Fruit fly (Drosophila melanogaster): Measurements from ENCODE around the gene Eip74EF.

The Eip74EF gene

DNA sequence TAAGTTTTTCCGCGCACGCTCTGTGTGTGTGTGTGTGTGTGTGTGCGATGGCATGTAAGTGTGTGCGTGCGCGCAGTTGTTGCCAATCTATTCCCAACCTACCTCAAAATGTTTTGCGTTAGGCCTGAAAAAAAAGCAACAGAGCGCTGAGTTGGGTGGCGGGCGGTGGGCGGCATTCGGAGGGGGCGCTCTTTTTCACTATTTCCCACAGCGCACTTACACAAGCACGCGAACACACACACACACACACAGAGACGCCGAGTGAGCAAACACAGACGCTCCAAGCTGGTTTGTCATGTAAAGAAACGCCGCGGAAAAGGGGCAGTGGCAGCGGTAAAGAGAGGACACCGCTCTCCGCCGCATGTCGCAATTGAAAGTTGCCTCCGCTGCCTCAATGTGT, 47.0 kb downstream of the Eip74EF start (continued):
- no peak for TF ChIP-seq CG10631 (GFP tag; optimal IDR thresholded peaks at IDR 0.05)
- no peak for TF ChIP-seq CG11294 (GFP tag; IDR thresholded peaks at IDR 0.05)
- TF ChIP-seq CG34406 (GFP tag; optimal IDR thresholded peaks at IDR 0.05), result no peak
- no peak for TF ChIP-seq Ets96B (tag; optimal IDR thresholded peaks at IDR 0.05)
- TF ChIP-seq OdsH (GFP tag; optimal IDR thresholded peaks at IDR 0.05), result no peak
- TF ChIP-seq CG8119 (GFP tag; IDR thresholded peaks at IDR 0.05), result 0 out of 3 replicates have a peak, but pooled peaks have one; percentile 47
- TF ChIP-seq CG6808 (GFP tag; optimal IDR thresholded peaks at IDR 0.05), result no peak
- peak; percentile 58 for TF ChIP-seq eg (GFP tag; IDR thresholded peaks at IDR 0.05)
- no peak for TF ChIP-seq CG9139 (GFP tag; optimal IDR thresholded peaks at IDR 0.05)
- TF ChIP-seq Lpt (GFP tag; optimal IDR thresholded peaks at IDR 0.05), result peak; percentile 53
- no peak for TF ChIP-seq Ets21C (GFP tag; optimal IDR thresholded peaks at IDR 0.05)
- no peak for TF ChIP-seq acj6 (GFP tag; optimal IDR thresholded peaks at IDR 0.05)
- TF ChIP-seq CG4318 (GFP tag; optimal IDR thresholded peaks at IDR 0.05), result no peak
- no peak for TF ChIP-seq pdm3 (GFP tag; optimal IDR thresholded peaks at IDR 0.05)
- no peak for TF ChIP-seq topi (GFP tag; optimal IDR thresholded peaks at IDR 0.05)
- TF ChIP-seq dsx (GFP tag; optimal IDR thresholded peaks at IDR 0.05; ENCODE audit: poor library complexity, severe bottlenecking), result peak; percentile 30
- TF ChIP-seq Sox102F (GFP tag; optimal IDR thresholded peaks at IDR 0.05), result no peak
- no peak for TF ChIP-seq CG3032 (tag; optimal IDR thresholded peaks at IDR 0.05)
- no peak for TF ChIP-seq achi (GFP tag; optimal IDR thresholded peaks at IDR 0.05)
- peak; percentile 38 for TF ChIP-seq dac (GFP tag; optimal IDR thresholded peaks at IDR 0.05)
- peak; percentile 36; the same call in 1 of the 2 replicates for TF ChIP-seq Gug (GFP tag; IDR thresholded peaks at IDR 0.05)
- TF ChIP-seq CG32006 (GFP tag; optimal IDR thresholded peaks at IDR 0.05), result peak; percentile 3
- no peak for TF ChIP-seq vri (GFP tag; optimal IDR thresholded peaks at IDR 0.05)
- no peak for TF ChIP-seq CG16779 (tag; optimal IDR thresholded peaks at IDR 0.05)
- TF ChIP-seq spab (GFP tag; optimal IDR thresholded peaks at IDR 0.05), result no peak
- TF ChIP-seq cyc (GFP tag; optimal IDR thresholded peaks at IDR 0.05), result no peak

DNA sequence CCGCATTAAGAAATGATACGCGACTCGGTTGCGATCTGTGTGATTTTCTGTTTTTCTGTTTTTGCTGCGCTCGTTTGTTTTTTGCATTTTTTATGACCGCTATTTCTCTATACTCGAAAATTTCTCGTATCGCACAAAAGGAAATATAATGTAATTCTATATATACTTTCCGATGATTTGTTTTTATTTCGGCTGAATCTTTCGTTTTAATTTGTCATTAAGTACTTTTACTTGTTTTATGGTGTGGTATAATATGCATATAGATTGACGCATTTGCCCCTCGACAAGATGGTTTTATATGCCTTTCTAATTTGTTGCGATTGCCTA, 48.6 kb downstream of the Eip74EF start:
- TF ChIP-seq CG8119 (GFP tag; IDR thresholded peaks at IDR 0.05) (no peak), CG32006 (GFP tag; optimal IDR thresholded peaks at IDR 0.05) (no peak), Eip93F (GFP tag; optimal IDR thresholded peaks at IDR 0.05) (no peak), CG4318 (GFP tag; optimal IDR thresholded peaks at IDR 0.05) (no peak), CG34406 (GFP tag; optimal IDR thresholded peaks at IDR 0.05) (no peak), Hr38 (GFP tag; optimal IDR thresholded peaks at IDR 0.05) (no peak), svp (GFP tag) (peak; percentile 61), vri (GFP tag; optimal IDR thresholded peaks at IDR 0.05) (peak; percentile 7), Eip75B (GFP tag; optimal IDR thresholded peaks at IDR 0.05) (no peak), CG6163 (GFP tag; IDR thresholded peaks at IDR 0.05) (no peak), cyc (GFP tag; optimal IDR thresholded peaks at IDR 0.05) (no peak), Lpt (GFP tag; optimal IDR thresholded peaks at IDR 0.05) (no peak)

DNA sequence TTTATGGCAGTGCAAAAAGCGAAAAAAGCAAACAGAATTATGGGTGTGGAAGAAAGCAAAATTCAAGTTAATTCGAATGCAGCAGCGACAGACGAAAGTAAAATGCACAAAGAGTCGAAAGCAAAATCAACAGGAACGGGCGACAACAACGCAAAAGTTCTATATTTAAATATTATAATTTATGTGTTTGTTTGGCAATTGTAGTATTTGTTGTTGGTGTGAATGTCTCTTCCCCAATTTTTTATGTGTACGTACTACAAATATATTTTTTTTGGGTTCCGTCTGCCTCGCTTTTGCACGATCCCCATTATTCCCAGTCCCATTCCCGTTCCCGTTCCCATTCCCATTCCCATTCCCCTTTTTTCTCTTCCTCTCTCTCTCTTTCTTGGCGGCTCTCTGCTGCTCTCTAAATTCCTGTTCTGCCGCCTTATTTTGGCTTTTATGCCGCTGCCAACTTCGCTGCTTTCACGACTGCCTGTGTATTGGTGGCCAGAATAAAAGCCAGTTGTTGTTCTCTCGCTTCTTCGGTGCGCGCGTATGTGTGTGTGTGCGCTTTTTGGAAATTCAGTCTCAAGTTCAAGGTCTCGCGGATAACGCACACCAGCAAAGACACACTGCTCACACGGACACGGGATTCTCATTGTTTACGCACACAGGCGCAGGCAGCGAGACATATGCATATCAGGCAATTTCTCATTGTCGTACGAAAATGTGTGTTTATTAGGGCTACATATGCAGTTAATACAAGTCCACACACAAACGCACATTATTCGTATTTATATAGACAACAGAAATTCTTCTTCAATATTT, 49.2 kb downstream of the Eip74EF start:
- no peak for TF ChIP-seq fd59A (GFP tag; optimal IDR thresholded peaks at IDR 0.05)
- TF ChIP-seq Sox15 (GFP tag; optimal IDR thresholded peaks at IDR 0.05), result no peak
- no peak for TF ChIP-seq CG7368 (GFP tag; optimal IDR thresholded peaks at IDR 0.05)
- TF ChIP-seq Ets21C (GFP tag; optimal IDR thresholded peaks at IDR 0.05), result no peak
- no peak for TF ChIP-seq Hr38 (GFP tag; optimal IDR thresholded peaks at IDR 0.05)
- no peak for TF ChIP-seq acj6 (GFP tag; optimal IDR thresholded peaks at IDR 0.05)
- peak; percentile 60 for TF ChIP-seq Eip78C (GFP tag)
- no peak for TF ChIP-seq CG8119 (GFP tag; IDR thresholded peaks at IDR 0.05)
- peak; percentile 83 for TF ChIP-seq svp (GFP tag)
- no peak for TF ChIP-seq CG16779 (tag; optimal IDR thresholded peaks at IDR 0.05)
- no peak for TF ChIP-seq CG11294 (GFP tag; IDR thresholded peaks at IDR 0.05)
- no peak for TF ChIP-seq spab (GFP tag; optimal IDR thresholded peaks at IDR 0.05)
- TF ChIP-seq CG15336 (GFP tag; IDR thresholded peaks at IDR 0.05), result no peak
- TF ChIP-seq vri (GFP tag; optimal IDR thresholded peaks at IDR 0.05), result peak; percentile 64
- TF ChIP-seq fd85E (GFP tag; optimal IDR thresholded peaks at IDR 0.05), result no peak
- no peak for TF ChIP-seq CG8319 (GFP tag; optimal IDR thresholded peaks at IDR 0.05)
- no peak for TF ChIP-seq CG10631 (GFP tag; optimal IDR thresholded peaks at IDR 0.05)
- TF ChIP-seq Blimp-1 (GFP tag; optimal IDR thresholded peaks at IDR 0.05), result peak; percentile 81
- TF ChIP-seq salr (GFP tag; optimal IDR thresholded peaks at IDR 0.05), result no peak
- no peak for TF ChIP-seq CG6808 (GFP tag; optimal IDR thresholded peaks at IDR 0.05)
- TF ChIP-seq Sox14 (GFP tag; optimal IDR thresholded peaks at IDR 0.05), result peak; percentile 54
- no peak for TF ChIP-seq Gug (GFP tag; IDR thresholded peaks at IDR 0.05)
- TF ChIP-seq Ets96B (tag; optimal IDR thresholded peaks at IDR 0.05), result no peak
- no peak for TF ChIP-seq CG11902 (GFP tag; optimal IDR thresholded peaks at IDR 0.05)
- peak; percentile 60 for TF ChIP-seq Eip75B (GFP tag; optimal IDR thresholded peaks at IDR 0.05)
- TF ChIP-seq topi (GFP tag; optimal IDR thresholded peaks at IDR 0.05), result peak; percentile 4
- TF ChIP-seq dsx (GFP tag; optimal IDR thresholded peaks at IDR 0.05; ENCODE audit: poor library complexity, severe bottlenecking), result peak; percentile 54
- peak; percentile 12 for TF ChIP-seq achi (GFP tag; optimal IDR thresholded peaks at IDR 0.05)
- TF ChIP-seq Hr4 (GFP tag; optimal IDR thresholded peaks at IDR 0.05), result no peak
- TF ChIP-seq CG3919 (GFP tag; optimal IDR thresholded peaks at IDR 0.05), result no peak

Data from whole organism, prepupa.